Fruit fly (Drosophila melanogaster): ENCODE data around the gene CG34174.

- TF ChIP-seq psq (optimal IDR thresholded peaks at IDR 0.05), result no peak
- TF ChIP-seq h (optimal IDR thresholded peaks at IDR 0.05), result no peak
- no peak for TF ChIP-seq Sin3A (optimal IDR thresholded peaks at IDR 0.05)
These were observed 38.8 kb upstream of the CG34174 start for dm6 chr2L:2175090-2175830.
